Fruit fly (Drosophila melanogaster): ENCODE data around the gene Pmi.

Pmi gene

DNA sequence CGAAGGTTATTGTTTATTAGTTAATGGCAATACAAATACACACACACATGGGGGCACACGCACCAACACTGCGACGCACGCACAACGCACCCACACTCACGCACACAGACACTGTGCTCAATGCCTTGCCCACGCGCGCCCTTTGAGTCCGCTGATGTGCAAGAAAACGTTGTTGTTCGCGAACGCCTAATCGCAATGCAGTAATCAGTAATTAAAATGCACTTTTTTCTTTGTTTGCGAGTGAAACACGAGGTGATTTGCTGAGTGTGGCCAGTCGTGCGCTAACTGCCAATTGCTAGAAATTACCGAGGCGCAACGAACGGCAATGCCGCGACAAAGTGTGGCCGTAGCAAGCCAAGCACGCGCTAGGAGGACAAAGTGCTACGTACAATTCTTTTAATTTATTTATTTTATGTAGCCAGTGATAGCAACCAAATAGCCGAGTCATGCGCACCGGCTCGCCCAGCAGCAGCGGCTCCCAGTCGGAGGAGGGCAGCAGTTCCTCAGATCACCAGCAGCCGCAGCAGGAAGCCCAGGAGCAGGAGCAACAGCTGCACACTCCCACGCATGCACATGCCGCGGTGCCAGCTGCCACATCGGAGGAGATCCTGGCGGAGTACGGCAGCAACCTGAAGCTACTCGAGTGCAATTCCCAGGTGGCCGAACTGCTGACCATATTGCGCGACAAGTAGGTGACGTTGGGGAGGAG lies 30.9 kb downstream of the Pmi start, which contains the start of the genes S6k and kri (continued):
- TF ChIP-seq CG6791 (GFP tag; IDR thresholded peaks at IDR 0.05; ENCODE audit: partially characterized antibody) (peak; percentile 49; the same call in 1 of the 3 replicates), CG7745 (tag; optimal IDR thresholded peaks at IDR 0.05) (no peak), Lim3 (GFP tag; IDR thresholded peaks at IDR 0.05) (no peak), dan (GFP tag; IDR thresholded peaks at IDR 0.05) (no peak), Dp (GFP tag; optimal IDR thresholded peaks at IDR 0.05) (peak; percentile 39), mirr (GFP tag; optimal IDR thresholded peaks at IDR 0.05) (peak; percentile 35), usp (GFP tag; optimal IDR thresholded peaks at IDR 0.05) (no peak), Lpt (GFP tag; optimal IDR thresholded peaks at IDR 0.05) (no peak), HLH54F (GFP tag; optimal IDR thresholded peaks at IDR 0.05) (no peak), ind (GFP tag; optimal IDR thresholded peaks at IDR 0.05) (no peak), dm (GFP tag; optimal IDR thresholded peaks at IDR 0.05) (peak; percentile 99), dmrt11E (tag; optimal IDR thresholded peaks at IDR 0.05) (no peak), CG10654 (GFP tag; optimal IDR thresholded peaks at IDR 0.05) (no peak), Adf1 (GFP tag; IDR thresholded peaks at IDR 0.05) (no peak), CG14965 (GFP tag; optimal IDR thresholded peaks at IDR 0.05; ENCODE audit: borderline replicate concordance) (no peak), insv (GFP tag; optimal IDR thresholded peaks at IDR 0.05) (no peak), nom (GFP tag; optimal IDR thresholded peaks at IDR 0.05) (peak; percentile 69), CG2889 (GFP tag; IDR thresholded peaks at IDR 0.05) (no peak), CG14667 (GFP tag; IDR thresholded peaks at IDR 0.05) (no peak), CG1602 (GFP tag; optimal IDR thresholded peaks at IDR 0.05) (no peak), hbn (GFP tag; IDR thresholded peaks at IDR 0.05; ENCODE audit: partially characterized antibody) (peak; percentile 12; the same call in 1 of the 2 replicates), dati (GFP tag; IDR thresholded peaks at IDR 0.05) (no peak), Optix (GFP tag; IDR thresholded peaks at IDR 0.05) (no peak), Deaf1 (tag; optimal IDR thresholded peaks at IDR 0.05) (peak; percentile 82), hb (GFP tag; IDR thresholded peaks at IDR 0.05; ENCODE audit: partially characterized antibody) (no peak), CrebB (tag; optimal IDR thresholded peaks at IDR 0.05) (peak; percentile 62), tio (GFP tag; optimal IDR thresholded peaks at IDR 0.05) (no peak), CG9727 (GFP tag; optimal IDR thresholded peaks at IDR 0.05) (peak; percentile 14), prd (optimal IDR thresholded peaks at IDR 0.05) (no peak), prd (GFP tag; IDR thresholded peaks at IDR 0.05) (no peak), pb (GFP tag; optimal IDR thresholded peaks at IDR 0.05) (no peak), CG4360 (GFP tag; IDR thresholded peaks at IDR 0.05) (no peak; the same call in 1 of the 2 replicates), CG31224 (GFP tag; IDR thresholded peaks at IDR 0.05) (no peak), YL-1 (GFP tag; optimal IDR thresholded peaks at IDR 0.05) (peak; percentile 98), gem (tag; optimal IDR thresholded peaks at IDR 0.05) (no peak), tin (GFP tag; optimal IDR thresholded peaks at IDR 0.05) (no peak), knrl (GFP tag; IDR thresholded peaks at IDR 0.05; ENCODE audit: partially characterized antibody) (peak; percentile 26; the same call in 1 of the 3 replicates), Stat92E (GFP tag; optimal IDR thresholded peaks at IDR 0.05) (no peak), al (GFP tag; IDR thresholded peaks at IDR 0.05) (no peak), Awh (GFP tag; IDR thresholded peaks at IDR 0.05) (no peak), Atf6 (GFP tag; IDR thresholded peaks at IDR 0.05) (0 out of 2 replicates have a peak, but pooled peaks have one; percentile 21), GATAe (GFP tag; conservative IDR thresholded peaks at IDR 0.05) (no peak), Fer1 (GFP tag; optimal IDR thresholded peaks at IDR 0.05) (peak; percentile 69), Aef1 (GFP tag; IDR thresholded peaks at IDR 0.05) (no peak), CG7963 (GFP tag; IDR thresholded peaks at IDR 0.05; ENCODE audit: partially characterized antibody) (no peak), NC2α (GFP tag; optimal IDR thresholded peaks at IDR 0.05) (peak; percentile 7), trem (tag; optimal IDR thresholded peaks at IDR 0.05) (peak; percentile 81), Lhr (GFP tag; optimal IDR thresholded peaks at IDR 0.05) (peak; percentile 40), fru (optimal IDR thresholded peaks at IDR 0.05) (no peak), ham (GFP tag; IDR thresholded peaks at IDR 0.05) (no peak), cg (GFP tag; optimal IDR thresholded peaks at IDR 0.05) (peak; percentile 93)

Measured in whole organism, embryonic.